Fruit fly (Drosophila melanogaster): ENCODE measurements around the gene CG32071.

Gene CG32071

DNA sequence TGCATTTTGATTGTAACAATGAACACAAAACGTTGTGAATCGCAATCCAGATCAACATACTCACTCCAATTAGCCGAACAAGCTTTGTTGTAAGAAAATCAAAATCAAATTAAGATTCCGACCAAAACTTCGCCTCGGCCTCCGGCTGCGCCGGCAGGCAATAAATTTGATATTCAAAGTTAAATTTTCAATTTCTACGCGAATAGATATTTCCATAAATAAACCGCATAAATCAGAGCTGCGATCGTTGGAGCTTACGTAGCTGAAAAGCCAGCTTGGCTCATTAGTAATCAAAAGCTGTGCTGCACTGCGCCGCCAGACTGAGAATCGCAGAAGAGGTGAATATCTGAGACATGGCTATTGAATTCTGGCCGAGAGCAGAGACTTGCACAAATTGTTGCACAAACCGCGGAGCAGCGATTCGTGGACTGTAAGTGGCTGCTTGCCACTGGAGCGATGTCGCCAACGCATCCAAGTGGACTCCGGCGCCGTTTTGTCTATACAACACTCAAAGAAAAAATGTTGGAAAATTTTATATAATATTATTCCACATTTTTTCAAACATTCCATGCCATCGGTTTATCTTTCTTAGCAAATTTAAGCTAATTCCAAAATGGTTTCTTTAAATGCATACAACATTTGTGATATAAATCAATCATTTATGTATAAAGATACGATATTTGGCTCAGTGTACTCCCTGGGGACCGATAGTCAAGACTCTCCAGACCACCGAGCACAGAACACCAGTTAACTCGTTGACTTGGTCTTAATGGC is 45.0 kb upstream of the CG32071 start (continued):
- TF ChIP-seq Dp (GFP tag; optimal IDR thresholded peaks at IDR 0.05) (no peak), Sox102F (GFP tag; optimal IDR thresholded peaks at IDR 0.05) (peak; percentile 67), schlank (tag; optimal IDR thresholded peaks at IDR 0.05) (no peak), lbe (GFP tag; optimal IDR thresholded peaks at IDR 0.05) (no peak), fd3F (GFP tag; optimal IDR thresholded peaks at IDR 0.05) (no peak), CG14014 (GFP tag; IDR thresholded peaks at IDR 0.05) (peak; percentile 22; the same call in 1 of the 2 replicates), da (GFP tag; optimal IDR thresholded peaks at IDR 0.05) (no peak), tap (tag; optimal IDR thresholded peaks at IDR 0.05) (peak; percentile 42), Dfd (GFP tag; optimal IDR thresholded peaks at IDR 0.05) (no peak), ab (GFP tag; optimal IDR thresholded peaks at IDR 0.05) (no peak), MTF-1 (GFP tag; optimal IDR thresholded peaks at IDR 0.05; ENCODE audit: borderline replicate concordance) (peak; percentile 2), Elba2 (GFP tag; optimal IDR thresholded peaks at IDR 0.05) (no peak), nerfin-2 (GFP tag; IDR thresholded peaks at IDR 0.05; ENCODE audit: partially characterized antibody) (no peak), CG1602 (GFP tag; optimal IDR thresholded peaks at IDR 0.05) (peak; percentile 21), CG6854 (GFP tag; optimal IDR thresholded peaks at IDR 0.05) (no peak), Atf3 (GFP tag; optimal IDR thresholded peaks at IDR 0.05) (no peak), repo (GFP tag; optimal IDR thresholded peaks at IDR 0.05) (no peak), NfI (GFP tag; optimal IDR thresholded peaks at IDR 0.05) (peak; percentile 20), hth (optimal IDR thresholded peaks at IDR 0.05) (no peak)

DNA sequence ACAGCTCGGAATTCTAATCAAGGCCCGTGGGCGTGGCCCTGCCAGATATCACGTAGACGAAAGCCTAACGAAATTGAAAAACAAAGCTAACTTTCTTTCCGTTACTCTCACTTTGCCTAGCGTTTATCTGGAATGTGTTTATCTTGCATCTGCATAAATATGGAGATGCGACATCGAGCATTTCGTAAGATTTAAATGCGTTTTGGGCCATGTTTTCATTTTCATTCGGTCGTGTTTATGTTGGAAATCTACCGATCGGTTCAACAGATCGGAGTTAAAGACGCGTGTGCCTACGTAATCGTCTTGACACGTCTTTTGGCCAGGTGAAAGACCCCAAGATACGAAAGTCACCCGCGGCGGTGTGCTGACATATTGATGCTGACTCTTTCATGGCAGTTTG is 44.0 kb upstream of the CG32071 start:
- TF ChIP-seq pros (GFP tag; optimal IDR thresholded peaks at IDR 0.05) (peak; percentile 96), Blimp-1 (GFP tag; optimal IDR thresholded peaks at IDR 0.05) (peak; percentile 99), sqz (GFP tag; optimal IDR thresholded peaks at IDR 0.05) (no peak), CG10267 (tag; optimal IDR thresholded peaks at IDR 0.05) (no peak), Ets97D (GFP tag; optimal IDR thresholded peaks at IDR 0.05) (no peak), Side (GFP tag; optimal IDR thresholded peaks at IDR 0.05) (no peak), Hr78 (GFP tag; optimal IDR thresholded peaks at IDR 0.05) (peak in 1 of 2 experiments; percentile 14), zf30C (GFP tag; optimal IDR thresholded peaks at IDR 0.05) (no peak), abd-A (tag; optimal IDR thresholded peaks at IDR 0.05) (peak; percentile 76), Oli (tag; optimal IDR thresholded peaks at IDR 0.05) (no peak), vvl (GFP tag; IDR thresholded peaks at IDR 0.05) (peak; percentile 75; the same call in 1 of the 2 replicates), ken (GFP tag; IDR thresholded peaks at IDR 0.05) (no peak), Awh (GFP tag; IDR thresholded peaks at IDR 0.05) (peak; percentile 54; the same call in 1 of the 2 replicates), Dref (GFP tag; IDR thresholded peaks at IDR 0.05) (no peak), Lim3 (GFP tag; IDR thresholded peaks at IDR 0.05) (no peak), CG8359 (GFP tag; optimal IDR thresholded peaks at IDR 0.05; ENCODE audit: borderline replicate concordance) (no peak), bab2 (GFP tag; optimal IDR thresholded peaks at IDR 0.05) (no peak), so (GFP tag; IDR thresholded peaks at IDR 0.05) (no peak), CG6689 (GFP tag; IDR thresholded peaks at IDR 0.05) (no peak), oc (tag; optimal IDR thresholded peaks at IDR 0.05) (peak; percentile 69), Hand (GFP tag; optimal IDR thresholded peaks at IDR 0.05) (no peak), ssp (GFP tag; IDR thresholded peaks at IDR 0.05) (no peak), Drgx (GFP tag; IDR thresholded peaks at IDR 0.05) (no peak), kni (GFP tag; optimal IDR thresholded peaks at IDR 0.05) (peak; percentile 85), HLHmδ (GFP tag; optimal IDR thresholded peaks at IDR 0.05) (no peak), grn (GFP tag; optimal IDR thresholded peaks at IDR 0.05) (peak; percentile 82), CTCF (GFP tag; optimal IDR thresholded peaks at IDR 0.05) (no peak), dmrt99B (tag; optimal IDR thresholded peaks at IDR 0.05) (no peak), Eip74EF (GFP tag; optimal IDR thresholded peaks at IDR 0.05) (no peak), sd (tag; optimal IDR thresholded peaks at IDR 0.05) (peak; percentile 88)

Data from whole organism, embryonic.